Worm (Caenorhabditis elegans) whole organism, L4 larva: ENCODE data around the gene aex-2.

ENCODE experiments used
- aly-2 ChIP-seq: sonication (generic microtip); optimal IDR thresholded peaks from 2 replicates; lab custom pipeline; 2018; ENCODE audit warnings: missing biosample characterization, missing genetic modification characterization
- ceh-82 ChIP-seq: sonication (generic microtip); optimal IDR thresholded peaks from 2 replicates; lab custom pipeline; 2017; ENCODE audit warnings: missing biosample characterization, missing genetic modification characterization
- hlh-30 ChIP-seq: sonication (generic microtip); optimal IDR thresholded peaks from 2 replicates; lab custom pipeline; 2017; ENCODE audit warnings: antibody characterized with exemption, mild to moderate bottlenecking, missing genetic modification characterization, missing compliant biosample characterization; ENCODE audit not compliant: insufficient read depth
- lin-13 ChIP-seq: fragments of 150-350 bp; optimal IDR thresholded peaks from 2 replicates; lab custom pipeline; 2014; ENCODE audit warnings: missing biosample characterization, missing genetic modification reagents, missing genetic modification characterization
- lsy-2 ChIP-seq, 2 experiments: fragments of 150-350 bp in 1 of 2; sonication (generic microtip) in 1 of 2; optimal IDR thresholded peaks; 2 replicates each; lab custom pipeline; 2014 to 2017; ENCODE audit warnings: missing biosample characterization in 2 of 2, missing genetic modification characterization in 2 of 2
- nhr-25 ChIP-seq: sonication (generic microtip); optimal IDR thresholded peaks from 2 replicates; lab custom pipeline; 2017; ENCODE audit warnings: missing genetic modification characterization, mild to moderate bottlenecking, missing compliant biosample characterization, antibody characterized with exemption, moderate library complexity, borderline replicate concordance; ENCODE audit not compliant: insufficient read depth
- nhr-6 ChIP-seq: fragments of 150-350 bp; optimal IDR thresholded peaks from 2 replicates; lab custom pipeline; 2014; ENCODE audit warnings: missing biosample characterization, missing genetic modification characterization
- pqm-1 ChIP-seq: sonication (generic microtip); optimal IDR thresholded peaks from 2 replicates; lab custom pipeline; 2017; ENCODE audit warnings: missing biosample characterization, missing genetic modification characterization
- tra-1 ChIP-seq: fragments of 200-800 bp; sonication (Bioruptor generic); IDR thresholded peaks from 2 replicates; pipeline ENCODE4 v1.3.6; 2022; ENCODE audit warnings: missing genetic modification reagents, missing genetic modification characterization, missing compliant biosample characterization
- unc-130 ChIP-seq: sonication (generic microtip); optimal IDR thresholded peaks from 2 replicates; lab custom pipeline; 2016; ENCODE audit warnings: missing genetic modification reagents, missing genetic modification characterization, missing compliant biosample characterization
- unc-62 ChIP-seq, 3 experiments: fragments of 150-350 bp in 1 of 3; sonication (generic microtip); optimal IDR thresholded peaks in 2 of 3; peaks in 1 of 3; 1 replicate in 1 of 3; 2 replicates in 2 of 3; lab custom pipeline; 2014 to 2017; ENCODE audit warnings: missing biosample characterization in 3 of 3, missing genetic modification characterization in 3 of 3, missing genetic modification reagents in 3 of 3, missing genotype in 1 of 3

- TF ChIP-seq ceh-82 (tag; lab: Kevin White, UChicago), result no peak
- no peak for TF ChIP-seq lsy-2 (tag; optimal IDR thresholded peaks at IDR 0.05; lab: Kevin White, UChicago)
- no peak for TF ChIP-seq unc-130 (GFP tag; lab: Kevin White, UChicago)
- no peak for TF ChIP-seq nhr-25 (tag; lab: Kevin White, UChicago)
- no peak for TF ChIP-seq aly-2 (tag; lab: Kevin White, UChicago)
- no peak for TF ChIP-seq nhr-6 (tag; lab: Kevin White, UChicago)
- TF ChIP-seq pqm-1 (tag; lab: Kevin White, UChicago), result peak; percentile 77
- TF ChIP-seq hlh-30 (tag; lab: Kevin White, UChicago), result no peak
- TF ChIP-seq tra-1 (GFP tag; lab: Robert Waterston, UW), result no peak
- no peak for TF ChIP-seq lin-13 (GFP tag; lab: Kevin White, UChicago)
- no peak for TF ChIP-seq unc-62 (GFP tag; optimal IDR thresholded peaks at IDR 0.05 in 1 of 2; lab: Kevin White, UChicago)
- TF ChIP-seq unc-62 (tag; optimal IDR thresholded peaks at IDR 0.05; lab: Kevin White, UChicago), result no peak
These were observed 50.3 kb downstream of the aex-2 start for ce11 chrX:9602625-9603024.
